Worm (Caenorhabditis elegans) whole organism, late embryonic: ENCODE measurements around the gene F26F12.8.

Experiments
- F13H6.1 ChIP-seq: sonication (generic microtip); optimal IDR thresholded peaks from 2 replicates; lab custom pipeline; 2016; ENCODE audit warnings: missing genetic modification characterization, missing compliant biosample characterization
- K02D7.2 ChIP-seq: sonication (generic microtip); optimal IDR thresholded peaks from 2 replicates; lab custom pipeline; 2017; ENCODE audit warnings: mild to moderate bottlenecking, missing genetic modification characterization, missing compliant biosample characterization
- ahr-1 ChIP-seq: sonication (generic microtip); optimal IDR thresholded peaks from 2 replicates; lab custom pipeline; 2016; ENCODE audit warnings: missing genetic modification characterization, missing compliant biosample characterization
- ama-1 ChIP-seq: fragments of 150-350 bp; optimal IDR thresholded peaks from 2 replicates; lab custom pipeline; 2014
- ceh-18 ChIP-seq: sonication (generic microtip); optimal IDR thresholded peaks from 2 replicates; lab custom pipeline; 2016; ENCODE audit warnings: missing genetic modification characterization, missing compliant biosample characterization
- ceh-19 ChIP-seq: fragments of 200-800 bp; sonication (Bioruptor generic); optimal IDR thresholded peaks from 2 replicates; lab custom pipeline; 2018; ENCODE audit warnings: mild to moderate bottlenecking, missing genetic modification characterization, missing compliant biosample characterization
- ceh-2 ChIP-seq: sonication (generic microtip); optimal IDR thresholded peaks from 2 replicates; lab custom pipeline; 2016; ENCODE audit warnings: missing genotype, missing genetic modification characterization, missing compliant biosample characterization
- ceh-24 ChIP-seq: sonication (generic microtip); optimal IDR thresholded peaks from 2 replicates; lab custom pipeline; 2016; ENCODE audit warnings: mild to moderate bottlenecking, missing genetic modification characterization, missing compliant biosample characterization
- ceh-30 ChIP-seq: fragments of 150-350 bp; optimal IDR thresholded peaks from 2 replicates; lab custom pipeline; 2014; ENCODE audit warnings: missing biosample characterization, missing genetic modification characterization
- ceh-31 ChIP-seq: sonication (generic microtip); optimal IDR thresholded peaks from 2 replicates; lab custom pipeline; 2016; ENCODE audit warnings: missing genetic modification characterization, missing compliant biosample characterization
- ceh-34 ChIP-seq: sonication (generic microtip); optimal IDR thresholded peaks from 2 replicates; lab custom pipeline; 2016; ENCODE audit warnings: mild to moderate bottlenecking, missing genetic modification characterization, missing compliant biosample characterization
- dve-1 ChIP-seq: sonication (generic microtip); optimal IDR thresholded peaks from 2 replicates; lab custom pipeline; 2017; ENCODE audit warnings: antibody characterized with exemption, mild to moderate bottlenecking, missing genetic modification characterization, missing compliant biosample characterization
- ets-4 ChIP-seq: sonication (generic microtip); optimal IDR thresholded peaks from 2 replicates; lab custom pipeline; 2016; ENCODE audit warnings: missing genetic modification characterization, missing compliant biosample characterization
- eyg-1 ChIP-seq: sonication (generic microtip); optimal IDR thresholded peaks from 2 replicates; lab custom pipeline; 2016; ENCODE audit warnings: missing genotype, missing genetic modification characterization, missing compliant biosample characterization
- fkh-6 ChIP-seq: sonication (generic microtip); optimal IDR thresholded peaks from 2 replicates; lab custom pipeline; 2016; ENCODE audit warnings: missing genetic modification characterization, missing compliant biosample characterization
- gmeb-2 ChIP-seq: sonication (generic microtip); optimal IDR thresholded peaks from 2 replicates; lab custom pipeline; 2016; ENCODE audit warnings: missing genetic modification characterization, inconsistent platforms, missing compliant biosample characterization
- hlh-15 ChIP-seq: sonication (generic microtip); optimal IDR thresholded peaks from 2 replicates; lab custom pipeline; 2016; ENCODE audit warnings: missing genetic modification characterization, missing compliant biosample characterization
- hlh-30 ChIP-seq: sonication (generic microtip); optimal IDR thresholded peaks from 2 replicates; lab custom pipeline; 2017; ENCODE audit warnings: antibody characterized with exemption, missing genetic modification characterization, missing compliant biosample characterization; ENCODE audit not compliant: insufficient read depth
- hlh-8 ChIP-seq: sonication (generic microtip); optimal IDR thresholded peaks from 2 replicates; lab custom pipeline; 2016; ENCODE audit warnings: missing genotype, missing genetic modification characterization, missing compliant biosample characterization
- lim-6 ChIP-seq: sonication (generic microtip); optimal IDR thresholded peaks from 2 replicates; lab custom pipeline; 2016; ENCODE audit warnings: missing genetic modification characterization, missing compliant biosample characterization
- madf-2 ChIP-seq: sonication (generic microtip); optimal IDR thresholded peaks from 2 replicates; lab custom pipeline; 2017; ENCODE audit warnings: missing genetic modification characterization, missing compliant biosample characterization
- mec-3 ChIP-seq: sonication (generic microtip); optimal IDR thresholded peaks from 2 replicates; lab custom pipeline; 2016; ENCODE audit warnings: borderline replicate concordance, missing genetic modification characterization, missing compliant biosample characterization
- nfya-1 ChIP-seq: sonication (generic microtip); optimal IDR thresholded peaks from 2 replicates; lab custom pipeline; 2017; ENCODE audit warnings: missing genetic modification characterization, mild to moderate bottlenecking, missing compliant biosample characterization, antibody characterized with exemption, moderate library complexity
- nhr-11 ChIP-seq: fragments of 150-350 bp; optimal IDR thresholded peaks from 2 replicates; lab custom pipeline; 2014; ENCODE audit warnings: missing biosample characterization, missing genetic modification characterization
- nhr-232 ChIP-seq: sonication (generic microtip); optimal IDR thresholded peaks from 2 replicates; lab custom pipeline; 2016; ENCODE audit warnings: missing genetic modification characterization, missing compliant biosample characterization
- npax-4 ChIP-seq: sonication (generic microtip); optimal IDR thresholded peaks from 2 replicates; lab custom pipeline; 2016; ENCODE audit warnings: missing genetic modification characterization, missing compliant biosample characterization
- pax-1 ChIP-seq: fragments of 150-350 bp; optimal IDR thresholded peaks from 2 replicates; lab custom pipeline; 2014; ENCODE audit warnings: missing biosample characterization, missing genetic modification characterization
- pqm-1 ChIP-seq: sonication (generic microtip); optimal IDR thresholded peaks from 2 replicates; lab custom pipeline; 2016; ENCODE audit warnings: missing genetic modification characterization, missing compliant biosample characterization
- ref-2 ChIP-seq: sonication (generic microtip); optimal IDR thresholded peaks from 2 replicates; lab custom pipeline; 2016; ENCODE audit warnings: missing genetic modification characterization, missing compliant biosample characterization
- rnt-1 ChIP-seq: sonication (generic microtip); optimal IDR thresholded peaks from 2 replicates; lab custom pipeline; 2016; ENCODE audit warnings: missing genetic modification characterization, missing compliant biosample characterization
- sox-2 ChIP-seq: fragments of 200-800 bp; sonication (Bioruptor generic); IDR thresholded peaks from 2 replicates; pipeline ENCODE4 v1.3.6; 2022; ENCODE audit warnings: missing genetic modification reagents, missing genetic modification characterization, missing compliant biosample characterization
- tbx-2 ChIP-seq: sonication (generic microtip); optimal IDR thresholded peaks from 2 replicates; lab custom pipeline; 2016; ENCODE audit warnings: missing genetic modification characterization, missing compliant biosample characterization
- unc-3 ChIP-seq, 2 experiments: fragments of 200-800 bp in 1 of 2; sonication (Bioruptor generic) in 1 of 2; sonication (generic microtip) in 1 of 2; conservative IDR thresholded peaks in 1 of 2; optimal IDR thresholded peaks in 1 of 2; 2 replicates each; pipeline versions ENCODE4 v1.3.6 to Lab custom; 2016 to 2022; ENCODE audit warnings: missing compliant biosample characterization in 2 of 2, missing genetic modification characterization in 2 of 2, missing genetic modification reagents in 1 of 2
- unc-42 ChIP-seq: sonication (generic microtip); optimal IDR thresholded peaks from 2 replicates; lab custom pipeline; 2016; ENCODE audit warnings: missing genotype, missing genetic modification characterization, missing compliant biosample characterization
- unc-55 ChIP-seq: sonication (generic microtip); optimal IDR thresholded peaks from 2 replicates; lab custom pipeline; 2017; ENCODE audit warnings: missing biosample characterization, missing genetic modification reagents, missing genetic modification characterization

The F26F12.8 gene

ce11 chrV:5846729-5847128 is 15.6 kb downstream of the F26F12.8 start (continued):
- TF ChIP-seq hlh-30 (tag; lab: Kevin White, UChicago), result no peak
- TF ChIP-seq eyg-1 (tag; lab: Kevin White, UChicago), result no peak
- TF ChIP-seq ahr-1 (tag; lab: Kevin White, UChicago), result no peak
- no peak for TF ChIP-seq hlh-15
- no peak for TF ChIP-seq ceh-24
- no peak for TF ChIP-seq ceh-2
- TF ChIP-seq hlh-8, result no peak
- no peak for TF ChIP-seq lim-6 (tag; lab: Kevin White, UChicago)

ce11 chrV:5845669-5846189 is 16.6 kb downstream of the F26F12.8 start, which contains the start of gene F26F12.3:
Gene F26F12.3, minus strand, starts transcription at chrV:5845719.
- TF ChIP-seq nhr-232 (tag; lab: Kevin White, UChicago), result peak; percentile 14
- no peak for TF ChIP-seq fkh-6 (tag; lab: Kevin White, UChicago)
- TF ChIP-seq sox-2 (GFP tag; lab: Robert Waterston, UW), result no peak
- TF ChIP-seq ceh-31 (tag; lab: Kevin White, UChicago), result peak; percentile 38
- TF ChIP-seq F13H6.1 (tag; lab: Kevin White, UChicago), result peak; percentile 24
- TF ChIP-seq ceh-24, result no peak
- no peak for TF ChIP-seq rnt-1 (tag; lab: Kevin White, UChicago)
- peak; percentile 27 for TF ChIP-seq ceh-18 (tag; lab: Kevin White, UChicago)
- TF ChIP-seq ets-4 (tag; lab: Kevin White, UChicago), result peak; percentile 3
- no peak for TF ChIP-seq nhr-11
- 0 out of 2 replicates have a peak, but pooled peaks have one; percentile 43 for TF ChIP-seq unc-3 (GFP tag; conservative IDR thresholded peaks at IDR 0.05; lab: Robert Waterston, UW)
- peak; percentile 6 for TF ChIP-seq unc-3 (tag; optimal IDR thresholded peaks at IDR 0.05; lab: Kevin White, UChicago)
- TF ChIP-seq K02D7.2, result no peak
- no peak for TF ChIP-seq mec-3 (tag; lab: Kevin White, UChicago)
- peak; percentile 20 for TF ChIP-seq nfya-1 (tag; lab: Kevin White, UChicago)
- TF ChIP-seq pqm-1 (tag; lab: Kevin White, UChicago), result peak; percentile 39
- TF ChIP-seq pax-1 (tag; lab: Kevin White, UChicago), result no peak
- no peak for TF ChIP-seq ceh-30
- peak; percentile 39 for TF ChIP-seq tbx-2 (tag; lab: Kevin White, UChicago)
- TF ChIP-seq ceh-19 (GFP tag; lab: Kevin White, UChicago), result no peak
- peak; percentile 5 for TF ChIP-seq ref-2 (tag; lab: Kevin White, UChicago)
- no peak for TF ChIP-seq gmeb-2 (tag; lab: Kevin White, UChicago)
- TF ChIP-seq dve-1 (tag; lab: Kevin White, UChicago), result no peak
- no peak for TF ChIP-seq madf-2 (tag; lab: Kevin White, UChicago)
- peak; percentile 23 for TF ChIP-seq unc-42 (tag; lab: Kevin White, UChicago)
- peak; percentile 86 for TF ChIP-seq hlh-30 (tag; lab: Kevin White, UChicago)
- TF ChIP-seq npax-4 (tag; lab: Kevin White, UChicago), result no peak
- no peak for TF ChIP-seq eyg-1 (tag; lab: Kevin White, UChicago)
- TF ChIP-seq ceh-34 (tag; lab: Kevin White, UChicago), result peak; percentile 8

- TF ChIP-seq ama-1 (lab: Kevin White, UChicago) (no peak), unc-55 (GFP tag; lab: Kevin White, UChicago) (no peak)
Observed at ce11 chrV:5845162-5845561, 17.2 kb downstream of the F26F12.8 start.

DNA sequence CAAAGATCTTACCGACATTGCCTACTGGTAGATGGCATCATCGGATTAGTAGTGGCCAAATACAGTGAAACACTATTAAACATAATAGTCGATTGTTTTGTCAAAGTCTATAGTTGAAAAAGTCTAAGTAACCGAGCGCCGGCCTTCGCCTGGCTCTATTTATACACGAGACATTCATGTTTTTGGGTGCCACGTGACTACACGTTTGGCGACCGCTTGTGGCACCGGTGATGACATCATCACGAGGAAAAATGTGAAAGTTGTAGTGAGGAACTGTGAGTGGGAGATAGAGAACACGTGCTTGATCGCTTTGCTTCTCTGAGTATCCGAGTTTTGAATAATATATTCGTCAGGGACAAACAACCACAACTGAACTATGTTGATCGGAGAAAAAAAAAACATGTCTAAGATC is 18.0 kb downstream of the F26F12.8 start:
- no peak for TF ChIP-seq ceh-19 (GFP tag; lab: Kevin White, UChicago)
- TF ChIP-seq hlh-30 (tag; lab: Kevin White, UChicago), result peak; percentile 73
